Worm (Caenorhabditis elegans): ENCODE data around the gene C31B8.12.

ce11 chrV:2941405-2941804, 14.0 kb upstream of the C31B8.12 start, which contains the start of gene srw-143:
- TF ChIP-seq nhr-120 (GFP tag; IDR thresholded peaks at IDR 0.05) (no peak), B0019.2 (GFP tag; conservative IDR thresholded peaks at IDR 0.05) (no peak), tbp1 (GFP tag; optimal IDR thresholded peaks at IDR 0.05) (no peak)

Measured in whole organism, young adult.